Worm (Caenorhabditis elegans) whole organism, young adult: ENCODE measurements around the gene lin-52.

Source experiments
- B0019.2 ChIP-seq: fragments of 200-800 bp; sonication (Bioruptor generic); conservative IDR thresholded peaks from 2 replicates; pipeline ENCODE4 v1.3.6; 2022; ENCODE audit warnings: missing genetic modification reagents, missing genetic modification characterization, missing compliant biosample characterization
- F23B12.7 ChIP-seq: sonication (generic microtip); optimal IDR thresholded peaks from 2 replicates; lab custom pipeline; 2017; ENCODE audit warnings: missing genetic modification characterization, mild to moderate bottlenecking, missing compliant biosample characterization, antibody characterized with exemption, moderate library complexity; ENCODE audit not compliant: insufficient read depth
- F39B2.1 ChIP-seq: fragments of 200-800 bp; sonication (Bioruptor generic); IDR thresholded peaks from 2 replicates; pipeline ENCODE4 v1.3.6; 2022; ENCODE audit warnings: missing genetic modification reagents, missing genetic modification characterization, missing compliant biosample characterization
- T07F8.4 ChIP-seq: sonication (generic microtip); optimal IDR thresholded peaks from 2 replicates; lab custom pipeline; 2016; ENCODE audit warnings: mild to moderate bottlenecking, missing genetic modification characterization, moderate library complexity, missing compliant biosample characterization
- hrde-1 ChIP-seq: sonication (generic microtip); optimal IDR thresholded peaks from 2 replicates; lab custom pipeline; 2016; ENCODE audit warnings: missing genetic modification characterization, mild to moderate bottlenecking, missing compliant biosample characterization, moderate library complexity, missing genotype, missing genetic modification reagents, borderline replicate concordance
- lin-54 ChIP-seq: fragments of 200-800 bp; sonication (Bioruptor generic); optimal IDR thresholded peaks from 2 replicates; lab custom pipeline; 2018; ENCODE audit warnings: mild to moderate bottlenecking, missing genetic modification characterization, missing compliant biosample characterization

- TF ChIP-seq F23B12.7 (tag; lab: Kevin White, UChicago) = no peak
- no peak for TF ChIP-seq hrde-1 (tag; lab: Kevin White, UChicago)
- no peak for TF ChIP-seq lin-54 (GFP tag; lab: Kevin White, UChicago)
- TF ChIP-seq T07F8.4 = no peak
- TF ChIP-seq B0019.2 (GFP tag; lab: Robert Waterston, UW) = no peak
- TF ChIP-seq F39B2.1 = no peak
Measured at ce11 chrIII:9860201-9860780, 35.7 kb upstream of the lin-52 start, which contains the start of gene twk-48.
